Worm (Caenorhabditis elegans): ENCODE results near the gene F32D8.4.

F32D8.4 gene

ce11 chrV:10890980-10891379, 2.4 kb downstream of the F32D8.4 start, which contains the start of gene F32D8.12:
Gene F32D8.12, minus strand, starts transcription at chrV:10891027.
- TF ChIP-seq C08G9.2 (tag; optimal IDR thresholded peaks at IDR 0.05), result no peak
- TF ChIP-seq ceh-2 (tag; optimal IDR thresholded peaks at IDR 0.05), result no peak
- no peak for TF ChIP-seq pha-2 (tag; optimal IDR thresholded peaks at IDR 0.05)
- no peak for TF ChIP-seq ceh-19 (GFP tag; optimal IDR thresholded peaks at IDR 0.05)
- no peak for TF ChIP-seq unc-3 (GFP tag; conservative IDR thresholded peaks at IDR 0.05)
- no peak for TF ChIP-seq unc-3 (tag; optimal IDR thresholded peaks at IDR 0.05)
- TF ChIP-seq madf-2 (tag; optimal IDR thresholded peaks at IDR 0.05), result no peak
- TF ChIP-seq eyg-1 (tag; optimal IDR thresholded peaks at IDR 0.05), result no peak

- TF ChIP-seq ceh-14 (tag; optimal IDR thresholded peaks at IDR 0.05) (no peak), dve-1 (tag; optimal IDR thresholded peaks at IDR 0.05) (no peak), sdc-2 (tag; optimal IDR thresholded peaks at IDR 0.05) (no peak), ceh-48 (tag; optimal IDR thresholded peaks at IDR 0.05) (no peak), hlh-30 (tag; optimal IDR thresholded peaks at IDR 0.05; ENCODE audit: insufficient read depth) (no peak), ahr-1 (tag; optimal IDR thresholded peaks at IDR 0.05) (no peak), unc-55 (GFP tag; optimal IDR thresholded peaks at IDR 0.05) (no peak), C08G9.2 (tag; optimal IDR thresholded peaks at IDR 0.05) (no peak), nfya-1 (tag; optimal IDR thresholded peaks at IDR 0.05) (no peak), npax-4 (tag; optimal IDR thresholded peaks at IDR 0.05) (no peak)
These were observed 3.6 kb downstream of the F32D8.4 start for ce11 chrV:10889774-10890173.

- TF ChIP-seq fax-1 (tag; optimal IDR thresholded peaks at IDR 0.05) (no peak), ceh-34 (tag; optimal IDR thresholded peaks at IDR 0.05) (no peak), tbx-2 (tag; optimal IDR thresholded peaks at IDR 0.05) (no peak), sox-4 (tag; optimal IDR thresholded peaks at IDR 0.05) (no peak), C08G9.2 (tag; optimal IDR thresholded peaks at IDR 0.05) (no peak), dve-1 (tag; optimal IDR thresholded peaks at IDR 0.05) (no peak)
These were observed 4.3 kb downstream of the F32D8.4 start, which contains the start of gene F32D8.11 for ce11 chrV:10889036-10889435. Gene F32D8.11, minus strand, starts transcription at chrV:10889136.

ce11 chrV:10888153-10888552, 5.2 kb downstream of the F32D8.4 start:
- TF ChIP-seq unc-3 (GFP tag; conservative IDR thresholded peaks at IDR 0.05) (no peak), unc-3 (tag; optimal IDR thresholded peaks at IDR 0.05) (no peak), ceh-34 (tag; optimal IDR thresholded peaks at IDR 0.05) (no peak), zip-5 (tag; optimal IDR thresholded peaks at IDR 0.05) (no peak), tbx-7 (tag; optimal IDR thresholded peaks at IDR 0.05) (no peak)

- TF ChIP-seq fax-1 (tag; optimal IDR thresholded peaks at IDR 0.05) (no peak), pat-9 (tag; optimal IDR thresholded peaks at IDR 0.05) (no peak), sox-2 (GFP tag; IDR thresholded peaks at IDR 0.05) (no peak), odd-2 (tag; optimal IDR thresholded peaks at IDR 0.05) (no peak), hlh-30 (tag; optimal IDR thresholded peaks at IDR 0.05; ENCODE audit: insufficient read depth) (no peak), unc-86 (tag; optimal IDR thresholded peaks at IDR 0.05) (no peak), ceh-45 (GFP tag; IDR thresholded peaks at IDR 0.05) (no peak), hlh-6 (tag; optimal IDR thresholded peaks at IDR 0.05) (no peak), lin-11 (tag; optimal IDR thresholded peaks at IDR 0.05) (no peak), eyg-1 (tag; optimal IDR thresholded peaks at IDR 0.05) (no peak), dve-1 (tag; optimal IDR thresholded peaks at IDR 0.05) (no peak), elt-4 (tag; optimal IDR thresholded peaks at IDR 0.05) (no peak), hlh-15 (tag; optimal IDR thresholded peaks at IDR 0.05) (no peak), ets-4 (tag; optimal IDR thresholded peaks at IDR 0.05) (no peak), ceh-9 (tag; optimal IDR thresholded peaks at IDR 0.05) (no peak), ceh-24 (tag; optimal IDR thresholded peaks at IDR 0.05) (no peak)
These were observed 5.8 kb downstream of the F32D8.4 start for ce11 chrV:10887564-10887963.
